Fruit fly (Drosophila melanogaster): ENCODE measurements around the gene CG15200.

DNA sequence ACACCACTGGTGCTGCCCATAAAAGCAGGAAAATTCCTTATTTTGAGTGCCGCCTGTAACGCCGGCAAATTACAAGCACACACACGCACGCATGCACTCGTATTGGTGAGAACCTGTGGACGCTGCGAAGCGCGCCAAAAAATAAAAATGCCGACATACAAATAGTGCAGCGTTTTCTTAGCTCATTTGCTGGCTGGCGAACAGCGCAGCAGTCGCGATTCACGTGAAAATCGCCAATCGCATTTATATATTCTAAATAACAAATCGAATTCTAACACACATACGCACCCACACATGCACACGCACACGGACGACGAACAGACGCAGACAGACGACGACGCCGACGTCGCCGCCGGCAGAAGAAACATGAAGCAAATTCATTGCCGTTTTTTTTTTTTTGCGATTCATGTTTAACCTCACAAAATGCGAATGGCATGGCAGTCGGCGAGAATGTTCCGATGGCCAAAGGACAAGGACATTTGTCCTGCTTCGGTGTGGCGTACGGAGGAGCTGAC, 35.1 kb upstream of the CG15200 start:
- TF ChIP-seq CG8478 (optimal IDR thresholded peaks at IDR 0.05) (no peak), CTCF (optimal IDR thresholded peaks at IDR 0.05) (no peak)

All from S2 (cell line).